Worm (Caenorhabditis elegans) whole organism, late embryonic: ENCODE results near the gene pals-27.

Experiments
- C08G9.2 ChIP-seq: sonication (generic microtip); optimal IDR thresholded peaks from 2 replicates; lab custom pipeline; 2016; ENCODE audit warnings: mild to moderate bottlenecking, missing genetic modification characterization, moderate library complexity, missing compliant biosample characterization
- C38D4.7 ChIP-seq: fragments of 200-800 bp; sonication (Bioruptor generic); optimal IDR thresholded peaks from 2 replicates; lab custom pipeline; 2018; ENCODE audit warnings: mild to moderate bottlenecking, missing genetic modification characterization, moderate library complexity, missing compliant biosample characterization
- F13H6.1 ChIP-seq: sonication (generic microtip); optimal IDR thresholded peaks from 2 replicates; lab custom pipeline; 2016; ENCODE audit warnings: missing genetic modification characterization, missing compliant biosample characterization
- K02D7.2 ChIP-seq: sonication (generic microtip); optimal IDR thresholded peaks from 2 replicates; lab custom pipeline; 2017; ENCODE audit warnings: mild to moderate bottlenecking, missing genetic modification characterization, missing compliant biosample characterization
- K09A11.1 ChIP-seq: sonication (generic microtip); optimal IDR thresholded peaks from 2 replicates; lab custom pipeline; 2017; ENCODE audit warnings: antibody characterized with exemption, mild to moderate bottlenecking, missing genetic modification characterization, missing compliant biosample characterization; ENCODE audit not compliant: insufficient read depth
- T23F11.4 ChIP-seq: fragments of 200-800 bp; sonication (Bioruptor generic); optimal IDR thresholded peaks from 2 replicates; lab custom pipeline; 2018; ENCODE audit warnings: mild to moderate bottlenecking, missing genetic modification characterization, missing compliant biosample characterization
- Y22D7AL.16 ChIP-seq: sonication (generic microtip); optimal IDR thresholded peaks from 2 replicates; lab custom pipeline; 2016; ENCODE audit warnings: missing genetic modification characterization, missing compliant biosample characterization
- ahr-1 ChIP-seq: sonication (generic microtip); optimal IDR thresholded peaks from 2 replicates; lab custom pipeline; 2016; ENCODE audit warnings: missing genetic modification characterization, missing compliant biosample characterization
- ama-1 ChIP-seq: fragments of 150-350 bp; optimal IDR thresholded peaks from 2 replicates; lab custom pipeline; 2014
- ceh-18 ChIP-seq: sonication (generic microtip); optimal IDR thresholded peaks from 2 replicates; lab custom pipeline; 2016; ENCODE audit warnings: missing genetic modification characterization, missing compliant biosample characterization
- ceh-19 ChIP-seq: fragments of 200-800 bp; sonication (Bioruptor generic); optimal IDR thresholded peaks from 2 replicates; lab custom pipeline; 2018; ENCODE audit warnings: mild to moderate bottlenecking, missing genetic modification characterization, missing compliant biosample characterization
- ceh-2 ChIP-seq: sonication (generic microtip); optimal IDR thresholded peaks from 2 replicates; lab custom pipeline; 2016; ENCODE audit warnings: missing genotype, missing genetic modification characterization, missing compliant biosample characterization
- ceh-22 ChIP-seq: sonication (generic microtip); optimal IDR thresholded peaks from 2 replicates; lab custom pipeline; 2017; ENCODE audit warnings: missing biosample characterization, missing genetic modification characterization
- ceh-24 ChIP-seq: sonication (generic microtip); optimal IDR thresholded peaks from 2 replicates; lab custom pipeline; 2016; ENCODE audit warnings: mild to moderate bottlenecking, missing genetic modification characterization, missing compliant biosample characterization
- ceh-34 ChIP-seq: sonication (generic microtip); optimal IDR thresholded peaks from 2 replicates; lab custom pipeline; 2016; ENCODE audit warnings: mild to moderate bottlenecking, missing genetic modification characterization, missing compliant biosample characterization
- ceh-45 ChIP-seq: fragments of 200-800 bp; sonication (Bioruptor generic); IDR thresholded peaks from 2 replicates; pipeline ENCODE4 v1.3.6; 2022; ENCODE audit warnings: missing genetic modification reagents, missing genetic modification characterization, missing compliant biosample characterization
- ceh-48 ChIP-seq: sonication (generic microtip); optimal IDR thresholded peaks from 2 replicates; lab custom pipeline; 2016; ENCODE audit warnings: missing genetic modification characterization, inconsistent platforms, missing compliant biosample characterization
- ceh-6 ChIP-seq: fragments of 200-800 bp; sonication (Bioruptor generic); optimal IDR thresholded peaks from 2 replicates; lab custom pipeline; 2018; ENCODE audit warnings: mild to moderate bottlenecking, missing genetic modification characterization, missing compliant biosample characterization
- ceh-9 ChIP-seq: sonication (generic microtip); optimal IDR thresholded peaks from 2 replicates; lab custom pipeline; 2016; ENCODE audit warnings: mild to moderate bottlenecking, missing genetic modification characterization, inconsistent platforms, missing compliant biosample characterization
- dmd-4 ChIP-seq: sonication (generic microtip); optimal IDR thresholded peaks from 2 replicates; lab custom pipeline; 2016; ENCODE audit warnings: borderline replicate concordance, missing genetic modification characterization, missing compliant biosample characterization
- dve-1 ChIP-seq: sonication (generic microtip); optimal IDR thresholded peaks from 2 replicates; lab custom pipeline; 2017; ENCODE audit warnings: antibody characterized with exemption, mild to moderate bottlenecking, missing genetic modification characterization, missing compliant biosample characterization
- elt-2 ChIP-seq: sonication (generic microtip); optimal IDR thresholded peaks from 2 replicates; lab custom pipeline; 2016; ENCODE audit warnings: missing genetic modification reagents, missing genetic modification characterization, missing compliant biosample characterization
- eyg-1 ChIP-seq: sonication (generic microtip); optimal IDR thresholded peaks from 2 replicates; lab custom pipeline; 2016; ENCODE audit warnings: missing genotype, missing genetic modification characterization, missing compliant biosample characterization
- fax-1 ChIP-seq: sonication (generic microtip); optimal IDR thresholded peaks from 2 replicates; lab custom pipeline; 2016; ENCODE audit warnings: missing genotype, missing genetic modification characterization, missing compliant biosample characterization
- fkh-6 ChIP-seq: sonication (generic microtip); optimal IDR thresholded peaks from 2 replicates; lab custom pipeline; 2016; ENCODE audit warnings: missing genetic modification characterization, missing compliant biosample characterization
- gmeb-2 ChIP-seq: sonication (generic microtip); optimal IDR thresholded peaks from 2 replicates; lab custom pipeline; 2016; ENCODE audit warnings: missing genetic modification characterization, inconsistent platforms, missing compliant biosample characterization
- hlh-13 ChIP-seq: fragments of 200-800 bp; sonication (Bioruptor generic); optimal IDR thresholded peaks from 2 replicates; lab custom pipeline; 2018; ENCODE audit warnings: mild to moderate bottlenecking, missing genetic modification characterization, missing compliant biosample characterization
- hlh-15 ChIP-seq: sonication (generic microtip); optimal IDR thresholded peaks from 2 replicates; lab custom pipeline; 2016; ENCODE audit warnings: missing genetic modification characterization, missing compliant biosample characterization
- hlh-8 ChIP-seq: sonication (generic microtip); optimal IDR thresholded peaks from 2 replicates; lab custom pipeline; 2016; ENCODE audit warnings: missing genotype, missing genetic modification characterization, missing compliant biosample characterization
- lim-6 ChIP-seq: sonication (generic microtip); optimal IDR thresholded peaks from 2 replicates; lab custom pipeline; 2016; ENCODE audit warnings: missing genetic modification characterization, missing compliant biosample characterization
- lin-11 ChIP-seq: fragments of 200-800 bp; sonication (Bioruptor generic); optimal IDR thresholded peaks from 2 replicates; lab custom pipeline; 2018; ENCODE audit warnings: mild to moderate bottlenecking, missing genetic modification characterization, missing compliant biosample characterization
- madf-2 ChIP-seq: sonication (generic microtip); optimal IDR thresholded peaks from 2 replicates; lab custom pipeline; 2017; ENCODE audit warnings: missing genetic modification characterization, missing compliant biosample characterization
- mec-3 ChIP-seq: sonication (generic microtip); optimal IDR thresholded peaks from 2 replicates; lab custom pipeline; 2016; ENCODE audit warnings: borderline replicate concordance, missing genetic modification characterization, missing compliant biosample characterization
- nhr-11 ChIP-seq: fragments of 150-350 bp; optimal IDR thresholded peaks from 2 replicates; lab custom pipeline; 2014; ENCODE audit warnings: missing biosample characterization, missing genetic modification characterization
- nhr-232 ChIP-seq: sonication (generic microtip); optimal IDR thresholded peaks from 2 replicates; lab custom pipeline; 2016; ENCODE audit warnings: missing genetic modification characterization, missing compliant biosample characterization
- npax-4 ChIP-seq: sonication (generic microtip); optimal IDR thresholded peaks from 2 replicates; lab custom pipeline; 2016; ENCODE audit warnings: missing genetic modification characterization, missing compliant biosample characterization
- pag-3 ChIP-seq: sonication (generic microtip); optimal IDR thresholded peaks from 2 replicates; lab custom pipeline; 2016; ENCODE audit warnings: missing compliant biosample characterization, missing genetic modification characterization, borderline replicate concordance
- pat-9 ChIP-seq: fragments of 200-800 bp; sonication (Bioruptor generic); optimal IDR thresholded peaks from 2 replicates; lab custom pipeline; 2018; ENCODE audit warnings: mild to moderate bottlenecking, missing genetic modification characterization, moderate library complexity, missing compliant biosample characterization
- pros-1 ChIP-seq: fragments of 150-350 bp; optimal IDR thresholded peaks from 2 replicates; lab custom pipeline; 2014; ENCODE audit warnings: missing biosample characterization, missing genetic modification reagents, missing genetic modification characterization
- rnt-1 ChIP-seq: sonication (generic microtip); optimal IDR thresholded peaks from 2 replicates; lab custom pipeline; 2016; ENCODE audit warnings: missing genetic modification characterization, missing compliant biosample characterization
- sox-2 ChIP-seq: fragments of 200-800 bp; sonication (Bioruptor generic); IDR thresholded peaks from 2 replicates; pipeline ENCODE4 v1.3.6; 2022; ENCODE audit warnings: missing genetic modification reagents, missing genetic modification characterization, missing compliant biosample characterization
- sox-4 ChIP-seq: sonication (generic microtip); optimal IDR thresholded peaks from 2 replicates; lab custom pipeline; 2017; ENCODE audit warnings: mild to moderate bottlenecking, missing genetic modification characterization, inconsistent platforms, missing compliant biosample characterization
- syd-9 ChIP-seq: sonication (generic microtip); optimal IDR thresholded peaks from 2 replicates; lab custom pipeline; 2016; ENCODE audit warnings: mild to moderate bottlenecking, missing genetic modification characterization, moderate library complexity, missing compliant biosample characterization
- tbx-2 ChIP-seq: sonication (generic microtip); optimal IDR thresholded peaks from 2 replicates; lab custom pipeline; 2016; ENCODE audit warnings: missing genetic modification characterization, missing compliant biosample characterization
- tbx-7 ChIP-seq: sonication (generic microtip); optimal IDR thresholded peaks from 2 replicates; lab custom pipeline; 2016; ENCODE audit warnings: missing genotype, missing genetic modification characterization, missing compliant biosample characterization
- unc-3 ChIP-seq, 2 experiments: fragments of 200-800 bp in 1 of 2; sonication (Bioruptor generic) in 1 of 2; sonication (generic microtip) in 1 of 2; conservative IDR thresholded peaks in 1 of 2; optimal IDR thresholded peaks in 1 of 2; 2 replicates each; pipeline versions ENCODE4 v1.3.6 to Lab custom; 2016 to 2022; ENCODE audit warnings: missing compliant biosample characterization in 2 of 2, missing genetic modification characterization in 2 of 2, missing genetic modification reagents in 1 of 2
- unc-55 ChIP-seq: sonication (generic microtip); optimal IDR thresholded peaks from 2 replicates; lab custom pipeline; 2017; ENCODE audit warnings: missing biosample characterization, missing genetic modification reagents, missing genetic modification characterization
- unc-86 ChIP-seq: sonication (generic microtip); optimal IDR thresholded peaks from 2 replicates; lab custom pipeline; 2016; ENCODE audit warnings: missing genetic modification characterization, missing compliant biosample characterization
- ztf-16 ChIP-seq: sonication (generic microtip); optimal IDR thresholded peaks from 2 replicates; lab custom pipeline; 2017; ENCODE audit warnings: missing genetic modification characterization, missing compliant biosample characterization

The pals-27 gene

DNA sequence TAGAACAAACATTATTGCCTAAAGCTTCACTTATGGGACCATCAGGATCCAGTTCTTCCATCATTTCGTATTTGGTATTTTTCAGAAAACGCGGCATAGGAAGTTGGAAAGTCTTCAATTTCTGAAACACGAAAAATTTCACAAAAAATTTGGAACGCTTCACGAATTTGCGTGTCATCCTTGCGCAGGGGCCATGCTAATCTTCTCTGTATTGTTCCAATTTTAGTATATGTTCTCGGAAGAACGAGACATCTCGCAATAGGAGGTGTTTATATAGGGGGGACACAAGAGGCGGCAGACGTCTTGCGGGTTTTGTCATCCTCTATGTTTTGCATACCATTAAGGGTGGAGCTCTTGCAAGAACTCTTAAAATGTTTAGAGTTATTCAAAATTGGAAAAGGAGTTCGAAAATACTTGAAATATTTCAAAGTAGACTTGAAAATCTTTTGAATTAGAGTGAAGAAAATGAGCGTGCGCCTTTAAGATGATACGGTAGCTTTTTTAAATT, 45.3 kb downstream of the pals-27 start (continued):
- TF ChIP-seq madf-2 (tag; lab: Kevin White, UChicago) (peak; percentile 33), fax-1 (tag; lab: Kevin White, UChicago) (peak; percentile 5), ceh-24 (tag; lab: Kevin White, UChicago) (peak; percentile 40), syd-9 (tag; lab: Kevin White, UChicago) (peak; percentile 22), hlh-15 (tag; lab: Kevin White, UChicago) (peak; percentile 32), K02D7.2 (peak; percentile 58), nhr-232 (tag; lab: Kevin White, UChicago) (peak; percentile 53), ceh-45 (peak; percentile 82), elt-2 (peak; percentile 57), tbx-2 (tag; lab: Kevin White, UChicago) (peak; percentile 7)

DNA sequence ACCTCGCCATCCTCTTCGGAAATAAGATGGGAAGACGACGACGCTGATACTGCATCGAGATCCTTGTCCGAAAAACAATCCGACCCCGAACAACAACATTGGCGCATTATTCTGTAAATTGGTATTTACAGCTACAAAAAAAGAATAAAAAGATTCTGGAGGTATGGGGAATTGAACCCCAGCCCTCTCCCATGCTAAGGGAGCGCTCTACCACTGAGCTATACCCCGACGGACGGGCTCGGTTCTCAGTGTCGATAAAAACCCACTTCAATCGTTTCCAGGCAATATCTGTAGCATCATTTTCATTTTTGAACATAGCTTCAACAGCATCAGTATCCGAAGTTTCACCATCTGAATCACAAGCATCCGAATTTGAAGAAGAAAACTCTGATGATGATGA, 47.4 kb downstream of the pals-27 start:
- TF ChIP-seq lin-11 (tag; lab: Kevin White, UChicago) (no peak), tbx-7 (tag; lab: Kevin White, UChicago) (no peak), rnt-1 (no peak), ceh-45 (0 out of 2 replicates have a peak, but pooled peaks have one; percentile 42), mec-3 (tag; lab: Kevin White, UChicago) (no peak), tbx-2 (tag; lab: Kevin White, UChicago) (no peak), T23F11.4 (GFP tag; lab: Kevin White, UChicago) (peak; percentile 56), nhr-232 (tag; lab: Kevin White, UChicago) (no peak), ceh-6 (GFP tag; lab: Kevin White, UChicago) (no peak), K09A11.1 (tag; lab: Kevin White, UChicago) (no peak), hlh-8 (tag; lab: Kevin White, UChicago) (no peak), elt-2 (no peak), ceh-22 (tag; lab: Kevin White, UChicago) (no peak), Y22D7AL.16 (tag; lab: Kevin White, UChicago) (peak; percentile 14), hlh-13 (no peak), npax-4 (tag; lab: Kevin White, UChicago) (no peak), gmeb-2 (no peak), unc-86 (tag; lab: Kevin White, UChicago) (no peak), C38D4.7 (GFP tag; lab: Kevin White, UChicago) (peak; percentile 15), C08G9.2 (peak; percentile 10), unc-55 (GFP tag; lab: Kevin White, UChicago) (no peak), fax-1 (tag; lab: Kevin White, UChicago) (no peak), ceh-9 (tag; lab: Kevin White, UChicago) (no peak), eyg-1 (no peak), dve-1 (tag; lab: Kevin White, UChicago) (no peak), unc-3 (GFP tag; conservative IDR thresholded peaks at IDR 0.05; lab: Robert Waterston, UW) (peak; percentile 40; the same call in 1 of the 2 replicates), unc-3 (tag; optimal IDR thresholded peaks at IDR 0.05; lab: Kevin White, UChicago) (no peak), ceh-19 (GFP tag; lab: Kevin White, UChicago) (no peak), sox-2 (GFP tag; lab: Robert Waterston, UW) (no peak; the same call in 1 of the 2 replicates), hlh-15 (tag; lab: Kevin White, UChicago) (no peak), ahr-1 (tag; lab: Kevin White, UChicago) (no peak), ztf-16 (tag; lab: Kevin White, UChicago) (no peak), pag-3 (no peak), nhr-11 (tag; lab: Kevin White, UChicago) (no peak), fkh-6 (tag; lab: Kevin White, UChicago) (no peak), pros-1 (tag; lab: Kevin White, UChicago) (no peak), pat-9 (tag; lab: Kevin White, UChicago) (no peak), ama-1 (lab: Kevin White, UChicago) (no peak), F13H6.1 (tag; lab: Kevin White, UChicago) (no peak), ceh-2 (tag; lab: Kevin White, UChicago) (no peak), lim-6 (no peak), ceh-34 (tag; lab: Kevin White, UChicago) (no peak), dmd-4 (tag; lab: Kevin White, UChicago) (no peak), sox-4 (tag; lab: Kevin White, UChicago) (peak; percentile 8), ceh-24 (tag; lab: Kevin White, UChicago) (no peak), K02D7.2 (no peak), ceh-48 (no peak), ceh-18 (tag; lab: Kevin White, UChicago) (no peak)
